Fruit fly (Drosophila melanogaster) whole organism, embryonic: Measurements from ENCODE around the gene CG45073.

Experiments used
- Atf3 ChIP-seq: fragments of 200-800 bp; sonication (Bioruptor generic); optimal IDR thresholded peaks from 3 replicates; lab custom pipeline; 2016; ENCODE audit warnings: missing biosample characterization, missing genetic modification characterization
- CG13123 ChIP-seq: fragments of 200-800 bp; sonication (Bioruptor generic); optimal IDR thresholded peaks from 2 replicates; lab custom pipeline; 2016; ENCODE audit warnings: missing biosample characterization, missing genetic modification characterization
- CG3847 ChIP-seq: fragments of 200-800 bp; sonication (Bioruptor generic); IDR thresholded peaks from 2 replicates; pipeline ENCODE4 v1.3.6; 2022; ENCODE audit warnings: missing biosample characterization, missing genetic modification characterization
- CG6175 ChIP-seq: fragments of 200-800 bp; sonication (Bioruptor generic); IDR thresholded peaks from 3 replicates; pipeline ENCODE4 v1.3.6; 2022; ENCODE audit warnings: missing biosample characterization, missing genetic modification characterization
- CG6254 ChIP-seq: fragments of 200-800 bp; sonication (Bioruptor generic); optimal IDR thresholded peaks from 3 replicates; lab custom pipeline; 2017; ENCODE audit warnings: mild to moderate bottlenecking, missing biosample characterization, missing genetic modification reagents, missing genetic modification characterization
- CG6272 ChIP-seq: fragments of 200-800 bp; sonication (Bioruptor generic); IDR thresholded peaks from 2 replicates; pipeline ENCODE4 v1.3.6; 2022; ENCODE audit warnings: missing biosample characterization, missing genetic modification characterization
- Fer1 ChIP-seq: fragments of 200-800 bp; sonication (Bioruptor generic); optimal IDR thresholded peaks from 2 replicates; lab custom pipeline; 2017; ENCODE audit warnings: missing biosample characterization, mild to moderate bottlenecking, missing genetic modification characterization
- btn ChIP-seq: fragments of 200-800 bp; sonication (Bioruptor generic); optimal IDR thresholded peaks from 2 replicates; lab custom pipeline; 2016; ENCODE audit warnings: missing biosample characterization, missing genetic modification characterization
- schlank ChIP-seq: fragments of 200-800 bp; sonication (Bioruptor generic); optimal IDR thresholded peaks from 2 replicates; lab custom pipeline; 2018; ENCODE audit warnings: missing biosample characterization, mild to moderate bottlenecking, missing genetic modification characterization
- tll ChIP-seq, 2 experiments: fragments of 200-800 bp in 1 of 2; fragments of >200 bp in 1 of 2; sonication (Bioruptor generic) in 1 of 2; optimal IDR thresholded peaks; 2 replicates each; lab custom pipeline; 2017 to 2019; ENCODE audit warnings: missing biosample characterization in 2 of 2, missing genetic modification characterization in 2 of 2, mild to moderate bottlenecking in 1 of 2, moderate library complexity in 1 of 2

- TF ChIP-seq CG3847 (GFP tag; lab: Robert Waterston, UW) = no peak
- no peak for TF ChIP-seq btn (GFP tag; lab: Kevin White, UChicago)
- no peak for TF ChIP-seq CG6175 (GFP tag; lab: Robert Waterston, UW)
- no peak for TF ChIP-seq schlank (tag; lab: Kevin White, UChicago)
- no peak for TF ChIP-seq tll (GFP tag; optimal IDR thresholded peaks at IDR 0.05; lab: Kevin White, UChicago)
- TF ChIP-seq CG6272 (GFP tag; lab: Robert Waterston, UW) = no peak
- TF ChIP-seq Fer1 (GFP tag; lab: Kevin White, UChicago) = no peak
- TF ChIP-seq Atf3 = no peak
- no peak for TF ChIP-seq CG13123 (GFP tag; lab: Kevin White, UChicago)
- no peak for TF ChIP-seq CG6254 (GFP tag; lab: Kevin White, UChicago)
These were observed 15.2 kb downstream of the CG45073 start for dm6 chr3R:30109380-30109779.
